Worm (Caenorhabditis elegans) whole organism, young adult: ENCODE data around the gene irg-1.
"Not testable (repeated sequence)": the region's sequence is repeated elsewhere in the genome, so short reads cannot be mapped to it uniquely, and the experiment has no call there.

Experiments
- B0019.2 ChIP-seq: fragments of 200-800 bp; sonication (Bioruptor generic); conservative IDR thresholded peaks from 2 replicates; pipeline ENCODE4 v1.3.6; 2022; ENCODE audit warnings: missing genetic modification reagents, missing genetic modification characterization, missing compliant biosample characterization
- B0261.1 ChIP-seq: sonication (generic microtip); optimal IDR thresholded peaks from 2 replicates; lab custom pipeline; 2016; ENCODE audit warnings: mild to moderate bottlenecking, missing genetic modification characterization, moderate library complexity, missing compliant biosample characterization
- F49E8.2 ChIP-seq: sonication (generic microtip); optimal IDR thresholded peaks from 3 replicates; lab custom pipeline; 2017; ENCODE audit warnings: missing genetic modification characterization, mild to moderate bottlenecking, missing compliant biosample characterization, antibody characterized with exemption, moderate library complexity; ENCODE audit not compliant: insufficient read depth
- F52B5.7 ChIP-seq: sonication (generic microtip); optimal IDR thresholded peaks from 2 replicates; lab custom pipeline; 2016; ENCODE audit warnings: mild to moderate bottlenecking, missing genetic modification characterization, missing compliant biosample characterization
- Y53F4B.3 ChIP-seq: fragments of 200-800 bp; sonication (Bioruptor generic); IDR thresholded peaks from 2 replicates; pipeline ENCODE4 v1.3.6; 2022; ENCODE audit warnings: missing genetic modification reagents, missing genetic modification characterization, missing compliant biosample characterization
- aptf-2 ChIP-seq: fragments of 200-800 bp; sonication (Bioruptor generic); conservative IDR thresholded peaks from 2 replicates; pipeline ENCODE4 v1.3.6; 2022; ENCODE audit warnings: missing genetic modification reagents, missing genetic modification characterization, missing compliant biosample characterization
- egl-44 ChIP-seq: fragments of 200-800 bp; sonication (Bioruptor generic); IDR thresholded peaks from 2 replicates; pipeline ENCODE4 v1.3.6; 2022; ENCODE audit warnings: missing genetic modification reagents, missing genetic modification characterization, missing compliant biosample characterization
- hsf-1 ChIP-seq: fragments of 200-800 bp; sonication (Bioruptor generic); IDR thresholded peaks from 2 replicates; pipeline ENCODE4 v1.3.6; 2022; ENCODE audit warnings: missing genetic modification reagents, missing genetic modification characterization, missing compliant biosample characterization
- lag-1 ChIP-seq: fragments of 200-800 bp; sonication (Bioruptor generic); IDR thresholded peaks from 2 replicates; pipeline ENCODE4 v1.3.6; 2022; ENCODE audit warnings: missing genetic modification reagents, missing genetic modification characterization, missing compliant biosample characterization
- madf-10 ChIP-seq: sonication (generic microtip); optimal IDR thresholded peaks from 2 replicates; lab custom pipeline; 2016; ENCODE audit warnings: mild to moderate bottlenecking, missing genetic modification characterization, missing compliant biosample characterization
- nhr-27 ChIP-seq: fragments of 200-800 bp; sonication (Bioruptor generic); optimal IDR thresholded peaks from 2 replicates; lab custom pipeline; 2018; ENCODE audit warnings: mild to moderate bottlenecking, missing genetic modification characterization, moderate library complexity, missing compliant biosample characterization
- pbrm-1 ChIP-seq: fragments of 200-800 bp; sonication (Bioruptor generic); IDR thresholded peaks from 2 replicates; pipeline ENCODE4 v1.3.6; 2022; ENCODE audit warnings: missing genetic modification reagents, missing genetic modification characterization, missing compliant biosample characterization
- rcor-1 ChIP-seq: fragments of 200-800 bp; sonication (Bioruptor generic); IDR thresholded peaks from 2 replicates; pipeline ENCODE4 v1.3.6; 2022; ENCODE audit warnings: missing genetic modification reagents, missing genetic modification characterization, missing compliant biosample characterization
- somi-1 ChIP-seq: fragments of 200-800 bp; sonication (Bioruptor generic); optimal IDR thresholded peaks from 2 replicates; lab custom pipeline; 2018; ENCODE audit warnings: mild to moderate bottlenecking, missing genetic modification characterization, missing compliant biosample characterization
- tbx-9 ChIP-seq: sonication (generic microtip); optimal IDR thresholded peaks from 2 replicates; lab custom pipeline; 2016; ENCODE audit warnings: borderline replicate concordance, missing genetic modification characterization, inconsistent platforms, missing compliant biosample characterization
- ztf-6 ChIP-seq: fragments of 200-800 bp; sonication (Bioruptor generic); IDR thresholded peaks from 2 replicates; pipeline ENCODE4 v1.3.6; 2022; ENCODE audit warnings: missing genetic modification reagents, missing genetic modification characterization, missing compliant biosample characterization

Gene irg-1

DNA sequence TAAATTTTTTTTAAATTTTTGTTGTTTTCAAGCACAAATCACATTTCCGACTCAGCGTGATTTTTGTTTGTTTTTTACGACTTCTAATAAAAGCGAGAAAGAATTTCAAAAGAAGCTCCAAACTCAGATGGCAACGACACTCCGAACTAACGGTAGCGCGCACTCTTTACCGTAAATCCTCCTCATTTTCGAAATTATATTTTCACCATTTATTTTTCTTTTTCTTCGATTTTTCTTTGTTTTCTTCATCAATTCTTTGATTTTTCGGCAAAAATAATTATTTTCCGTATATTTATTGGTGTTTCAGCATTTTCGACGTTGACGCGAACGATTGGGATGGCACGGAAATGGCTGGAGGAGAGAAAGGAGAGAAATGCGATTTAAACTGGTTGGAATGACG, 35.4 kb downstream of the irg-1 start, which contains the start of gene T24A6.1:
TSS of gene T24A6.1 (plus strand) at position 301 of the 400 bp plus-strand sequence.
- not testable (repeated sequence) for TF ChIP-seq B0019.2 (GFP tag; lab: Robert Waterston, UW); F49E8.2 (tag; lab: Kevin White, UChicago); ztf-6
- TF ChIP-seq, all 124 proteins: peak for 0; not testable (repeated sequence) for 124

DNA sequence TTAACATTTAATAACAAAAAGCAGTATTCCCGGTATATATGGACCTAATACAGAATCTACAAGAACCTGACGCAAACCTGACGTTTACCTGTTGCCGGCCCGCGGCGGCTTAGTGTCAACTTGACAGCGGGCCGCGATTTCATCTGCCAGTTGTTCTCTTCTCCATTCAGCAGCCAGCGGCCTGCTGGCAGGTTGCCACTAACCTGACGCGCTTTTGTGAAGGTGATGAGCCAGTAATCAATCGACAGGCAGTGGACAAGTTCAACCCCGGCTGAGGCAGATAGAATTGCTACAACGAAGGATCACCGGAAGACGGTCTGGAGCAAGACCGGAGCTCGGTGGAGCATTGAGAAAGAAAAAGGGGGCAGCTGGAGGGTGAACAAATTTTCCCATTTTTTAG, 36.3 kb downstream of the irg-1 start:
- peak; percentile 52; the same call in 1 of the 2 replicates for TF ChIP-seq hsf-1 (GFP tag; lab: Robert Waterston, UW)

DNA sequence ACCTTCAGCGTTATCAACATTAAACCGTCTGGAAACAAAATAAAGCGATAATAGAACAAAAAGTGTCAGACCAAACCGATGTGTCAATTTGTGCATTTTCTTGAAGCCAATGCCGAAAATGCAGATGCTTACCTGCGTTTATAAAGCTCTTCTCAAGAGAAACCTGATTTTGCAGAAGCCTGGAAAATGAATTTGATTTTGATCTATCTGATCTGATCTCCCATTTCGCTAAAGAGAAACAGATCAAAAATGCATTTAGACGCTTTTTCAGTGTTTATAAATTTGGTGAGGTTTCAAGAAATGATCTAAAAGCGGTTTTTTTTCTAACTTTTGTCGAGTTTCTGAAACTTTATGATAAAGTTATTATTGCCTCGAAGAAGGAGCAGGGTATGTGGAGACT, 39.4 kb downstream of the irg-1 start, which contains the start of gene T24A6.16:
TSS of gene T24A6.16 (minus strand) at position 101 of the 400 bp plus-strand sequence.
- TF ChIP-seq aptf-2 (GFP tag; lab: Robert Waterston, UW); somi-1 (GFP tag; lab: Kevin White, UChicago); tbx-9 (tag; lab: Kevin White, UChicago): not testable (repeated sequence)

DNA sequence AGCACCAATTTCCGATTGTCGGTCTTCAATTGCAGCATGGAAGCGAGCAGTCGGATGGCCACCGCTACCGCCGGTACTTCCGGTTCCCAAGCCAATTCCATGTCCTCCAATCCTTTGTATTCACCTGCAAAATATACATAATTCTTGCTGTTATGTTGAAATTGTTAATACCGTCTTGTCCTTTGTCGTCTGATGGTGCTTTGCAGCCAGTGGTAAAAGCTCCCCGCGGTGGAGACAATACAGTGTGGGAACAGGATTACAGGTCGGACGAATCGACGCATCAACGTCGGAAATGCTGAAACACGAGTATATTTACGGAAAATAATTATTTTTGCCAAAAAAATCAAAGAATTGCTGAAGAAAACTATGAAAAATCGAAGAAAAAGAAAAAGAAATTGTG, 40.9 kb downstream of the irg-1 start, which contains the start of gene T24A6.17:
TSS of gene T24A6.17 (minus strand) at position 101 of the 400 bp plus-strand sequence.
- TF ChIP-seq lag-1; Y53F4B.3 (GFP tag; lab: Robert Waterston, UW); rcor-1 (GFP tag; lab: Robert Waterston, UW): not testable (repeated sequence)

DNA sequence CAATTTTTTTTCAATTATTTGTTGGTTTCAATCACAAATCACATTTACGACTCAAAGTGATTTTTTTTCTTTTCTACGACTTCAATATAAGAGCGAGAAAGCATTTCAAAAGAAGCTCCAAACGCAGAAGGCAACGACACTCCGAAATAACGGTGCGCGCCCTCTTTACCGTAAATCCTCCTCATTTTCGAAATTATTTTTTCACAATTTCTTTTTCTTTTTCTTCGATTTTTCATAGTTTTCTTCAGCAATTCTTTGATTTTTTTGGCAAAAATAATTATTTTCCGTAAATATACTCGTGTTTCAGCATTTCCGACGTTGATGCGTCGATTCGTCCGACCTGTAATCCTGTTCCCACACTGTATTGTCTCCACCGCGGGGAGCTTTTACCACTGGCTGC, 47.3 kb downstream of the irg-1 start, which contains the start of gene F40C5.2:
TSS of gene F40C5.2 (plus strand) at position 301 of the 400 bp plus-strand sequence.
- TF ChIP-seq pbrm-1 (GFP tag; lab: Robert Waterston, UW); B0261.1 (tag; lab: Kevin White, UChicago); madf-10 (tag; lab: Kevin White, UChicago): not testable (repeated sequence)

DNA sequence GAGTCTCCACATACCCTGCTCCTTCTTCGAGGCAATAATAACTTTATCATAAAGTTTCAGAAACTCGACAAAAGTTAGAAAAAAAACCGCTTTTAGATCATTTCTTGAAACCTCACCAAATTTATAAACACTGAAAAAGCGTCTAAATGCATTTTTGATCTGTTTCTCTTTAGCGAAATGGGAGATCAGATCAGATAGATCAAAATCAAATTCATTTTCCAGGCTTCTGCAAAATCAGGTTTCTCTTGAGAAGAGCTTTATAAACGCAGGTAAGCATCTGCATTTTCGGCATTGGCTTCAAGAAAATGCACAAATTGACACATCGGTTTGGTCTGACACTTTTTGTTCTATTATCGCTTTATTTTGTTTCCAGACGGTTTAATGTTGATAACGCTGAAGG, 49.0 kb downstream of the irg-1 start, which contains the start of gene F40C5.1:
TSS of gene F40C5.1 (plus strand) at position 301 of the 400 bp plus-strand sequence.
- not testable (repeated sequence) for TF ChIP-seq egl-44 (GFP tag; lab: Robert Waterston, UW); nhr-27 (tag; lab: Kevin White, UChicago); F52B5.7
